Worm (Caenorhabditis elegans): ENCODE measurements around the gene Y55B1BR.6.

DNA sequence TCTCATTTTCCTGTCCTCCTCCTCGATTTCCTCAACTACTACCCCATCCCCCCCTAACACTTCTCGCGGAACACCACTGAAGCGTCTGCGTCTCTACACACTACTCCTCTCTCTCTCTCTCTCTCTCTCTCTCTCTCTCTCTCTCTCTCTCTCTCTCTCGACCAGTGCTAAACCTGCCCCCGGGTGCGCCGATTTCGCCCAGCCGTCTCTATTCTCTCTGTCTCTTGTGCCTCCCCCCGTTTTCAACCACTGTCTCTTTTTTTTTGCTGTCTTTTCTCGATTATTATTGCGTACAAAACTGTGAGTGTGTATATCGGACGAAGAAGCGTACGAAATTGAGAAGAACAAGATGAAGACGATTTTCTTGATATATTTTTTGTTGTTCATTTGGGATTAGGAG, 30.6 kb downstream of the Y55B1BR.6 start:
- TF ChIP-seq ref-2 (tag; optimal IDR thresholded peaks at IDR 0.05) = peak; percentile 55
- peak; percentile 50 for TF ChIP-seq tbx-2 (tag; optimal IDR thresholded peaks at IDR 0.05)
- TF ChIP-seq lin-11 (tag; optimal IDR thresholded peaks at IDR 0.05) = no peak
- TF ChIP-seq ets-4 (tag; optimal IDR thresholded peaks at IDR 0.05) = no peak
- no peak for TF ChIP-seq nhr-11 (tag; optimal IDR thresholded peaks at IDR 0.05)
- TF ChIP-seq zip-5 (tag; optimal IDR thresholded peaks at IDR 0.05) = no peak
- no peak for TF ChIP-seq hlh-15 (tag; optimal IDR thresholded peaks at IDR 0.05)

Measured in whole organism, late embryonic.